Worm (Caenorhabditis elegans) whole organism, late embryonic: ENCODE results near the gene ubl-1.

Experiments used
- ama-1 ChIP-seq: fragments of 150-350 bp; optimal IDR thresholded peaks from 2 replicates; lab custom pipeline; 2014
- fax-1 ChIP-seq: sonication (generic microtip); optimal IDR thresholded peaks from 2 replicates; lab custom pipeline; 2016; ENCODE audit warnings: missing genotype, missing genetic modification characterization, missing compliant biosample characterization
- hlh-15 ChIP-seq: sonication (generic microtip); optimal IDR thresholded peaks from 2 replicates; lab custom pipeline; 2016; ENCODE audit warnings: missing genetic modification characterization, missing compliant biosample characterization
- hlh-30 ChIP-seq: sonication (generic microtip); optimal IDR thresholded peaks from 2 replicates; lab custom pipeline; 2017; ENCODE audit warnings: antibody characterized with exemption, missing genetic modification characterization, missing compliant biosample characterization; ENCODE audit not compliant: insufficient read depth
- hlh-6 ChIP-seq: sonication (generic microtip); optimal IDR thresholded peaks from 2 replicates; lab custom pipeline; 2016; ENCODE audit warnings: missing genotype, missing genetic modification characterization, missing compliant biosample characterization
- lin-11 ChIP-seq: fragments of 200-800 bp; sonication (Bioruptor generic); optimal IDR thresholded peaks from 2 replicates; lab custom pipeline; 2018; ENCODE audit warnings: mild to moderate bottlenecking, missing genetic modification characterization, missing compliant biosample characterization
- madf-2 ChIP-seq: sonication (generic microtip); optimal IDR thresholded peaks from 2 replicates; lab custom pipeline; 2017; ENCODE audit warnings: missing genetic modification characterization, missing compliant biosample characterization
- nhr-11 ChIP-seq: fragments of 150-350 bp; optimal IDR thresholded peaks from 2 replicates; lab custom pipeline; 2014; ENCODE audit warnings: missing biosample characterization, missing genetic modification characterization
- npax-4 ChIP-seq: sonication (generic microtip); optimal IDR thresholded peaks from 2 replicates; lab custom pipeline; 2016; ENCODE audit warnings: missing genetic modification characterization, missing compliant biosample characterization
- tbx-2 ChIP-seq: sonication (generic microtip); optimal IDR thresholded peaks from 2 replicates; lab custom pipeline; 2016; ENCODE audit warnings: missing genetic modification characterization, missing compliant biosample characterization
- tbx-7 ChIP-seq: sonication (generic microtip); optimal IDR thresholded peaks from 2 replicates; lab custom pipeline; 2016; ENCODE audit warnings: missing genotype, missing genetic modification characterization, missing compliant biosample characterization

ce11 chrIII:3109564-3109963 lies 41.5 kb downstream of the ubl-1 start:
- TF ChIP-seq hlh-30 (tag; lab: Kevin White, UChicago) (no peak), tbx-2 (tag; lab: Kevin White, UChicago) (no peak), hlh-6 (no peak), npax-4 (no peak), tbx-7 (tag; lab: Kevin White, UChicago) (no peak), fax-1 (tag; lab: Kevin White, UChicago) (no peak), ama-1 (lab: Kevin White, UChicago) (no peak), nhr-11 (no peak), madf-2 (tag; lab: Kevin White, UChicago) (no peak), lin-11 (tag; lab: Kevin White, UChicago) (no peak), hlh-15 (tag; lab: Kevin White, UChicago) (no peak)
